Fruit fly (Drosophila melanogaster): ENCODE results near the gene Brd.

The Brd gene

DNA sequence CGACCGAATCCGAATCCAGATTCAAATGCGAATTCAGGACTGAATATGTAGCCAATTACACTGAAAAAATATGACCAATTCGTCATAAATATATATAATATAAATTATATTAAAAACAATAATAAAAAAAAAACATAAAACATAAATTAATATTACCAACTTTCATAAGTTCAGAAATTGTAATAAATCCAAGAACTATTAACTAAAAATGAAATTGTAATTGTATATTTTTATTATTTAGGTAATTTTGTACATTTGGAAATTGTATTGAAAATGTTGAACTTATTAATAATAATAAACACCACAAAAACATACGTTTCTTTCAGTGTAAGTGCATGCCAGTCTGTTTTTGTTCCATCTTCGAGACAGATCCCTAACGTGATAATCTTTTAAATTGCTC is 11.4 kb upstream of the Brd start (continued):
- TF ChIP-seq CG10565 (GFP tag; optimal IDR thresholded peaks at IDR 0.05) = no peak
- no peak for TF ChIP-seq CG3163 (GFP tag; optimal IDR thresholded peaks at IDR 0.05)
- TF ChIP-seq az2 (GFP tag; optimal IDR thresholded peaks at IDR 0.05) = peak; percentile 17
- no peak for TF ChIP-seq Poxn (GFP tag; IDR thresholded peaks at IDR 0.05)
- TF ChIP-seq ara (GFP tag; IDR thresholded peaks at IDR 0.05) = no peak
- no peak for TF ChIP-seq Atf3 (GFP tag; optimal IDR thresholded peaks at IDR 0.05)
- TF ChIP-seq Hr51 (GFP tag; optimal IDR thresholded peaks at IDR 0.05) = no peak
- no peak for TF ChIP-seq CG32532 (GFP tag; IDR thresholded peaks at IDR 0.05)
- TF ChIP-seq gcm2 (GFP tag; optimal IDR thresholded peaks at IDR 0.05) = no peak
- no peak for TF ChIP-seq cato (GFP tag; optimal IDR thresholded peaks at IDR 0.05; ENCODE audit: borderline replicate concordance)
- no peak for TF ChIP-seq bbx (GFP tag; IDR thresholded peaks at IDR 0.05; ENCODE audit: partially characterized antibody)
- TF ChIP-seq CG17912 (GFP tag; optimal IDR thresholded peaks at IDR 0.05) = no peak
- TF ChIP-seq CG2202 (tag; optimal IDR thresholded peaks at IDR 0.05) = no peak
- TF ChIP-seq CG4424 (GFP tag; optimal IDR thresholded peaks at IDR 0.05) = peak; percentile 41
- no peak for TF ChIP-seq oc (tag; optimal IDR thresholded peaks at IDR 0.05)
- no peak for TF ChIP-seq B-H1 (GFP tag; IDR thresholded peaks at IDR 0.05)
- TF ChIP-seq ken (GFP tag; IDR thresholded peaks at IDR 0.05) = no peak
- TF ChIP-seq br (optimal IDR thresholded peaks at IDR 0.05) = no peak
- TF ChIP-seq dysf (GFP tag; IDR thresholded peaks at IDR 0.05) = no peak
- TF ChIP-seq CG14860 (GFP tag; IDR thresholded peaks at IDR 0.05; ENCODE audit: partially characterized antibody) = no peak
- peak; percentile 82 for TF ChIP-seq zen (tag; optimal IDR thresholded peaks at IDR 0.05)
- peak in 1 of 3 experiments; percentile 89 for TF ChIP-seq lola (GFP tag; optimal IDR thresholded peaks at IDR 0.05)
- no peak for TF ChIP-seq CG6854 (GFP tag; optimal IDR thresholded peaks at IDR 0.05)
- TF ChIP-seq CG7786 (GFP tag; optimal IDR thresholded peaks at IDR 0.05) = no peak
- TF ChIP-seq CG3995 (GFP tag; optimal IDR thresholded peaks at IDR 0.05) = no peak
- TF ChIP-seq CG15696 (tag; optimal IDR thresholded peaks at IDR 0.05) = peak; percentile 89
- no peak for TF ChIP-seq CG6683 (GFP tag; optimal IDR thresholded peaks at IDR 0.05)
- TF ChIP-seq CG9437 (GFP tag; optimal IDR thresholded peaks at IDR 0.05) = no peak
- no peak for TF ChIP-seq CG6791 (GFP tag; IDR thresholded peaks at IDR 0.05; ENCODE audit: partially characterized antibody)
- TF ChIP-seq bowl (GFP tag; IDR thresholded peaks at IDR 0.05) = no peak
- TF ChIP-seq Elba2 (GFP tag; optimal IDR thresholded peaks at IDR 0.05) = peak; percentile 56
- no peak for TF ChIP-seq CG4617 (GFP tag; optimal IDR thresholded peaks at IDR 0.05; ENCODE audit: borderline replicate concordance)
- TF ChIP-seq CG11247 (GFP tag; IDR thresholded peaks at IDR 0.05) = no peak
- no peak for TF ChIP-seq Tbp (GFP tag; optimal IDR thresholded peaks at IDR 0.05)
- no peak for TF ChIP-seq MESR4 (GFP tag; optimal IDR thresholded peaks at IDR 0.05)
- TF ChIP-seq CG12155 (GFP tag; optimal IDR thresholded peaks at IDR 0.05) = no peak
- TF ChIP-seq fu2 (GFP tag; optimal IDR thresholded peaks at IDR 0.05) = no peak
- peak; percentile 45 for TF ChIP-seq CG10209 (GFP tag; optimal IDR thresholded peaks at IDR 0.05)
- TF ChIP-seq CG17359 (tag; optimal IDR thresholded peaks at IDR 0.05) = no peak
- TF ChIP-seq vfl (GFP tag; optimal IDR thresholded peaks at IDR 0.05) = no peak
- TF ChIP-seq pum (GFP tag; optimal IDR thresholded peaks at IDR 0.05) = no peak
- peak; percentile 45; the same call in 1 of the 3 replicates for TF ChIP-seq CG11695 (GFP tag; IDR thresholded peaks at IDR 0.05)
- no peak for TF ChIP-seq al (GFP tag; IDR thresholded peaks at IDR 0.05)
- TF ChIP-seq BEAF-32 (GFP tag; optimal IDR thresholded peaks at IDR 0.05) = no peak
- no peak for TF ChIP-seq CG31224 (GFP tag; IDR thresholded peaks at IDR 0.05)
- no peak for TF ChIP-seq TFAM (GFP tag; optimal IDR thresholded peaks at IDR 0.05)
- no peak for TF ChIP-seq CG10366 (GFP tag; IDR thresholded peaks at IDR 0.05)
- TF ChIP-seq Xbp1 (GFP tag; optimal IDR thresholded peaks at IDR 0.05) = no peak
- TF ChIP-seq pho (GFP tag; optimal IDR thresholded peaks at IDR 0.05) = no peak
- no peak for TF ChIP-seq Ada2b (GFP tag; IDR thresholded peaks at IDR 0.05)
- no peak for TF ChIP-seq zfh1 (GFP tag; IDR thresholded peaks at IDR 0.05)
- no peak for TF ChIP-seq zfh2 (GFP tag; optimal IDR thresholded peaks at IDR 0.05)
